Worm (Caenorhabditis elegans) whole organism, L4 larva: ENCODE measurements around the gene K08F9.4.
A peak's percentile ranks its signal among the peaks of the same experiment; 100 is the strongest.

Experiments used
- F10B5.3 ChIP-seq: sonication (generic microtip); optimal IDR thresholded peaks from 2 replicates; lab custom pipeline; 2016; ENCODE audit warnings: mild to moderate bottlenecking, missing genetic modification characterization, missing compliant biosample characterization
- F26F4.8 ChIP-seq: fragments of 200-800 bp; sonication (Bioruptor generic); conservative IDR thresholded peaks from 2 replicates; pipeline ENCODE4 v1.3.6; 2022; ENCODE audit warnings: missing genetic modification characterization, missing compliant biosample characterization
- F44E2.7 ChIP-seq: fragments of 200-800 bp; sonication (Bioruptor generic); IDR thresholded peaks from 2 replicates; pipeline ENCODE4 v2.1.2; 2022; ENCODE audit warnings: missing genetic modification characterization, missing compliant biosample characterization
- T20F7.1 ChIP-seq: fragments of 200-800 bp; sonication (Bioruptor generic); optimal IDR thresholded peaks from 2 replicates; lab custom pipeline; 2018; ENCODE audit warnings: mild to moderate bottlenecking, missing genetic modification characterization, missing compliant biosample characterization
- Y48G9A.11 ChIP-seq: fragments of 200-800 bp; sonication (Bioruptor generic); IDR thresholded peaks from 2 replicates; pipeline ENCODE4 v1.3.6; 2022; ENCODE audit warnings: missing genetic modification reagents, missing genetic modification characterization, missing compliant biosample characterization
- aly-2 ChIP-seq: sonication (generic microtip); optimal IDR thresholded peaks from 2 replicates; lab custom pipeline; 2018; ENCODE audit warnings: missing biosample characterization, missing genetic modification characterization
- ama-1 ChIP-seq: fragments of 150-350 bp; optimal IDR thresholded peaks from 2 replicates; lab custom pipeline; 2014; ENCODE audit warnings: inconsistent platforms, mixed read lengths
- arid-1 ChIP-seq: fragments of 200-800 bp; sonication (Bioruptor generic); conservative IDR thresholded peaks from 2 replicates; pipeline ENCODE4 v1.3.6; 2022; ENCODE audit warnings: missing genetic modification reagents, missing genetic modification characterization, missing compliant biosample characterization
- attf-4 ChIP-seq: sonication (generic microtip); optimal IDR thresholded peaks from 3 replicates; lab custom pipeline; 2017; ENCODE audit warnings: missing biosample characterization, missing genetic modification characterization
- ceh-20 ChIP-seq: fragments of 200-800 bp; sonication (Bioruptor generic); IDR thresholded peaks from 2 replicates; pipeline ENCODE4 v1.3.6; 2022; ENCODE audit warnings: missing genetic modification reagents, missing genetic modification characterization, missing compliant biosample characterization
- ceh-32 ChIP-seq: sonication (generic microtip); optimal IDR thresholded peaks from 2 replicates; lab custom pipeline; 2016; ENCODE audit warnings: mild to moderate bottlenecking, missing genetic modification characterization, missing compliant biosample characterization; ENCODE audit not compliant: poor library complexity
- ceh-62 ChIP-seq: sonication (generic microtip); optimal IDR thresholded peaks from 2 replicates; lab custom pipeline; 2017; ENCODE audit warnings: missing biosample characterization, missing genetic modification characterization
- ceh-82 ChIP-seq: sonication (generic microtip); optimal IDR thresholded peaks from 2 replicates; lab custom pipeline; 2017; ENCODE audit warnings: missing biosample characterization, missing genetic modification characterization
- ctbp-1 ChIP-seq: fragments of 200-800 bp; sonication (Bioruptor generic); IDR thresholded peaks from 2 replicates; pipeline ENCODE4 v1.3.6; 2022; ENCODE audit warnings: missing genetic modification reagents, missing genetic modification characterization, missing compliant biosample characterization
- dmd-8 ChIP-seq: fragments of 200-800 bp; sonication (Bioruptor generic); IDR thresholded peaks from 2 replicates; pipeline ENCODE4 v1.3.6; 2022; ENCODE audit warnings: missing genetic modification characterization, missing compliant biosample characterization
- dmd-9 ChIP-seq: fragments of 200-800 bp; sonication (Bioruptor generic); IDR thresholded peaks from 2 replicates; pipeline ENCODE4 v1.3.6; 2022; ENCODE audit warnings: missing genetic modification reagents, missing genetic modification characterization, missing compliant biosample characterization
- dpl-1 ChIP-seq: fragments of 150-350 bp; optimal IDR thresholded peaks from 2 replicates; lab custom pipeline; 2014; ENCODE audit warnings: missing biosample characterization, missing genetic modification reagents, missing genetic modification characterization
- duxl-1 ChIP-seq: sonication (generic microtip); optimal IDR thresholded peaks from 2 replicates; lab custom pipeline; 2016; ENCODE audit warnings: mild to moderate bottlenecking, missing genetic modification characterization, moderate library complexity, missing compliant biosample characterization; ENCODE audit not compliant: poor library complexity
- dve-1 ChIP-seq: sonication (generic microtip); optimal IDR thresholded peaks from 2 replicates; lab custom pipeline; 2017; ENCODE audit warnings: antibody characterized with exemption, mild to moderate bottlenecking, missing genetic modification characterization, missing compliant biosample characterization; ENCODE audit not compliant: insufficient read depth
- egl-27 ChIP-seq: sonication (generic microtip); optimal IDR thresholded peaks from 3 replicates; lab custom pipeline; 2017; ENCODE audit warnings: missing biosample characterization, missing genetic modification reagents, missing genetic modification characterization
- fkh-10 ChIP-seq: fragments of 150-350 bp; optimal IDR thresholded peaks from 2 replicates; lab custom pipeline; 2014; ENCODE audit warnings: missing biosample characterization, missing genetic modification reagents, missing genetic modification characterization
- fos-1 ChIP-seq: fragments of 150-350 bp; optimal IDR thresholded peaks from 2 replicates; lab custom pipeline; 2014; ENCODE audit warnings: missing biosample characterization, missing genetic modification characterization
- gei-8 ChIP-seq: fragments of 200-800 bp; sonication (Bioruptor generic); optimal IDR thresholded peaks from 2 replicates; lab custom pipeline; 2018; ENCODE audit warnings: mild to moderate bottlenecking, missing genetic modification characterization, missing compliant biosample characterization
- hif-1 ChIP-seq, 2 experiments: sonication (generic microtip); optimal IDR thresholded peaks; 2 replicates each; lab custom pipeline; 2016 to 2017; ENCODE audit warnings: missing compliant biosample characterization in 2 of 2, missing genetic modification characterization in 2 of 2, missing genetic modification reagents in 2 of 2, missing genotype in 2 of 2, mild to moderate bottlenecking in 1 of 2
- hlh-30 ChIP-seq: sonication (generic microtip); optimal IDR thresholded peaks from 2 replicates; lab custom pipeline; 2017; ENCODE audit warnings: antibody characterized with exemption, mild to moderate bottlenecking, missing genetic modification characterization, missing compliant biosample characterization; ENCODE audit not compliant: insufficient read depth
- lin-1 ChIP-seq: fragments of 200-800 bp; sonication (Bioruptor generic); IDR thresholded peaks from 2 replicates; pipeline ENCODE4 v1.3.6; 2022; ENCODE audit warnings: missing genetic modification reagents, missing genetic modification characterization, missing compliant biosample characterization
- lsy-2 ChIP-seq, 2 experiments: fragments of 150-350 bp in 1 of 2; sonication (generic microtip) in 1 of 2; optimal IDR thresholded peaks; 2 replicates each; lab custom pipeline; 2014 to 2017; ENCODE audit warnings: missing biosample characterization in 2 of 2, missing genetic modification characterization in 2 of 2
- madf-5 ChIP-seq, 2 experiments: fragments of 200-800 bp; sonication (Bioruptor generic); IDR thresholded peaks; 2 replicates each; pipeline ENCODE4 v1.3.6; 2022; ENCODE audit warnings: missing compliant biosample characterization in 2 of 2, missing genetic modification characterization in 2 of 2
- mdt-29 ChIP-seq: fragments of 200-800 bp; sonication (Bioruptor generic); IDR thresholded peaks from 2 replicates; pipeline ENCODE4 v1.3.6; 2022; ENCODE audit warnings: missing genetic modification reagents, missing genetic modification characterization, missing compliant biosample characterization
- mxl-2 ChIP-seq: fragments of 200-800 bp; sonication (Bioruptor generic); conservative IDR thresholded peaks from 2 replicates; pipeline ENCODE4 v1.3.6; 2022; ENCODE audit warnings: missing genetic modification reagents, missing genetic modification characterization, missing compliant biosample characterization
- nhr-10 ChIP-seq: fragments of 150-350 bp; optimal IDR thresholded peaks from 2 replicates; lab custom pipeline; 2014; ENCODE audit warnings: missing biosample characterization, missing genetic modification characterization
- nhr-11 ChIP-seq: fragments of 150-350 bp; optimal IDR thresholded peaks from 2 replicates; lab custom pipeline; 2014; ENCODE audit warnings: missing biosample characterization, missing genetic modification characterization
- nhr-111 ChIP-seq: fragments of 200-800 bp; sonication (Bioruptor generic); optimal IDR thresholded peaks from 2 replicates; lab custom pipeline; 2018; ENCODE audit warnings: mild to moderate bottlenecking, missing genetic modification characterization, missing compliant biosample characterization
- nhr-237 ChIP-seq: sonication (generic microtip); optimal IDR thresholded peaks from 2 replicates; lab custom pipeline; 2017; ENCODE audit warnings: missing biosample characterization, missing genetic modification characterization
- nhr-25 ChIP-seq: sonication (generic microtip); optimal IDR thresholded peaks from 2 replicates; lab custom pipeline; 2017; ENCODE audit warnings: missing genetic modification characterization, mild to moderate bottlenecking, missing compliant biosample characterization, antibody characterized with exemption, moderate library complexity, borderline replicate concordance; ENCODE audit not compliant: insufficient read depth
- nhr-28 ChIP-seq: fragments of 150-350 bp; optimal IDR thresholded peaks from 2 replicates; lab custom pipeline; 2014; ENCODE audit warnings: missing biosample characterization, missing genetic modification characterization
- nhr-41 ChIP-seq: fragments of 200-800 bp; sonication (Bioruptor generic); IDR thresholded peaks from 2 replicates; pipeline ENCODE4 v1.3.6; 2022; ENCODE audit warnings: missing genetic modification reagents, missing genetic modification characterization, missing compliant biosample characterization
- nhr-42 ChIP-seq: fragments of 200-800 bp; sonication (Bioruptor generic); IDR thresholded peaks from 2 replicates; pipeline ENCODE4 v1.3.6; 2022; ENCODE audit warnings: missing genetic modification characterization, missing compliant biosample characterization
- nhr-48 ChIP-seq: sonication (generic microtip); optimal IDR thresholded peaks from 2 replicates; lab custom pipeline; 2016; ENCODE audit warnings: mild to moderate bottlenecking, missing genetic modification characterization, missing compliant biosample characterization
- nhr-6 ChIP-seq: fragments of 150-350 bp; optimal IDR thresholded peaks from 2 replicates; lab custom pipeline; 2014; ENCODE audit warnings: missing biosample characterization, missing genetic modification characterization
- nhr-77 ChIP-seq: fragments of 150-350 bp; optimal IDR thresholded peaks from 2 replicates; lab custom pipeline; 2014; ENCODE audit warnings: missing biosample characterization, missing genetic modification characterization
- pha-4 ChIP-seq, 2 experiments: fragments of 150-350 bp in 1 of 2; fragments of 200-800 bp in 1 of 2; sonication (Bioruptor generic) in 1 of 2; IDR thresholded peaks in 1 of 2; optimal IDR thresholded peaks in 1 of 2; 2 replicates each; pipeline versions ENCODE4 v1.3.6 to Lab custom; 2014 to 2022; ENCODE audit warnings: missing genetic modification characterization in 2 of 2, missing genetic modification reagents in 2 of 2, missing biosample characterization in 1 of 2, missing compliant biosample characterization in 1 of 2
- saeg-2 ChIP-seq: fragments of 200-800 bp; sonication (Bioruptor generic); IDR thresholded peaks from 2 replicates; pipeline ENCODE4 v1.3.6; 2022; ENCODE audit warnings: missing genetic modification reagents, missing genetic modification characterization, missing compliant biosample characterization
- sdz-12 ChIP-seq: fragments of 200-800 bp; sonication (Bioruptor generic); optimal IDR thresholded peaks from 2 replicates; lab custom pipeline; 2018; ENCODE audit warnings: mild to moderate bottlenecking, missing genetic modification characterization, missing compliant biosample characterization
- set-16 ChIP-seq: fragments of 200-800 bp; sonication (Bioruptor generic); IDR thresholded peaks from 2 replicates; pipeline ENCODE4 v1.3.6; 2022; ENCODE audit warnings: missing genetic modification reagents, missing genetic modification characterization, missing compliant biosample characterization
- snpc-1.2 ChIP-seq: fragments of 200-800 bp; sonication (Bioruptor generic); IDR thresholded peaks from 2 replicates; pipeline ENCODE4 v1.3.6; 2022; ENCODE audit warnings: missing genetic modification reagents, missing genetic modification characterization, missing compliant biosample characterization
- snpc-4 ChIP-seq: fragments of 150-350 bp; optimal IDR thresholded peaks from 2 replicates; lab custom pipeline; 2014; ENCODE audit warnings: missing biosample characterization, missing genetic modification characterization
- unc-62 ChIP-seq, 3 experiments: fragments of 150-350 bp in 1 of 3; sonication (generic microtip); optimal IDR thresholded peaks in 2 of 3; peaks in 1 of 3; 1 replicate in 1 of 3; 2 replicates in 2 of 3; lab custom pipeline; 2014 to 2017; ENCODE audit warnings: missing biosample characterization in 3 of 3, missing genetic modification characterization in 3 of 3, missing genetic modification reagents in 3 of 3, missing genotype in 1 of 3
- ztf-7 ChIP-seq: fragments of 150-350 bp; optimal IDR thresholded peaks from 2 replicates; lab custom pipeline; 2014; ENCODE audit warnings: missing biosample characterization, missing genetic modification characterization

K08F9.4 gene

DNA sequence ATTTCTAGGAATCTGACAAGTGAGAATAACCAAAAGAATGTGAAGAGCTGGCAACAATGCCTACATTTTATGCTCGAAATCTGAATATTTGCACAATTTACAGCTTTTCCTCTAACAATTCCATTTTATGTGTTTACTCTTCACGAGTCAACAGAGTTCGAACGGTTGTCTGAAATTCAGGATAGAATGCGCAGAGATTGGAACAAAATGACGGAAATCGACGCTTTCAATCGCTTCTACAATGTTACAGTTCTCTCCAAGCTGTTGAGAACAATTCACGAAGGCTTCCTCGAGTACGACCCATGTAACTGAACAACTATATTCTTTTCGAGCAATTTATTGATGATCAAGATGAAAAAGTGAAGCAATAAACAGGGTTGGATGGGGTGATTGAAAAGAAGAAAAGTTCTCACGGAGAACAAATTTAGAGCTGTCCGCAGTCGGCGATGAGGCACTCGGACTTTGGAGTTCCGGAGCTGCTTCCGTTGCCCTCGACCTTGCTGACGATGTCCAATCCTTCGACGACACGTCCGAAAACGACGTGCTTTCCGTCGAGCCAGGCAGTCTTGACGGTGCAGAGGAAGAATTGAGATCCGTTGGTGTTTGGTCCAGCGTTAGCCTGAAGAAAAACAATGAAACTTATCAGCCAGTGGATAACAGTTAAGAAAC is 42.6 kb downstream of the K08F9.4 start, which contains the start of gene Y75B12B.3 (continued):
- TF ChIP-seq unc-62 (GFP tag; optimal IDR thresholded peaks at IDR 0.05 in 1 of 2; lab: Kevin White, UChicago) (no peak), unc-62 (tag; optimal IDR thresholded peaks at IDR 0.05; lab: Kevin White, UChicago) (no peak), F10B5.3 (tag; lab: Kevin White, UChicago) (no peak), pha-4 (GFP tag; IDR thresholded peaks at IDR 0.05; lab: Robert Waterston, UW) (no peak; the same call in 1 of the 2 replicates), pha-4 (tag; optimal IDR thresholded peaks at IDR 0.05; lab: Kevin White, UChicago) (no peak), hif-1 (tag; optimal IDR thresholded peaks at IDR 0.05; lab: Kevin White, UChicago) (no peak), lin-1 (GFP tag; lab: Robert Waterston, UW) (no peak), nhr-25 (no peak), sdz-12 (GFP tag; lab: Kevin White, UChicago) (peak; percentile 13), nhr-77 (tag; lab: Kevin White, UChicago) (no peak), ama-1 (peak; percentile 92), mxl-2 (GFP tag; lab: Robert Waterston, UW) (no peak), ceh-62 (no peak), mdt-29 (GFP tag; lab: Robert Waterston, UW) (0 out of 2 replicates have a peak, but pooled peaks have one; percentile 42), F26F4.8 (no peak), nhr-48 (no peak), lsy-2 (tag; optimal IDR thresholded peaks at IDR 0.05; lab: Kevin White, UChicago) (peak in 1 of 2 experiments; percentile 1), duxl-1 (tag; lab: Kevin White, UChicago) (no peak), nhr-41 (GFP tag; lab: Robert Waterston, UW) (no peak), ctbp-1 (no peak), dmd-8 (0 out of 2 replicates have a peak, but pooled peaks have one; percentile 4), ceh-32 (tag; lab: Kevin White, UChicago) (no peak), gei-8 (GFP tag; lab: Kevin White, UChicago) (no peak), ceh-20 (GFP tag; lab: Robert Waterston, UW) (no peak), F44E2.7 (GFP tag; lab: Robert Waterston, UW) (no peak), set-16 (GFP tag; lab: Robert Waterston, UW) (peak; percentile 65), snpc-1.2 (GFP tag; lab: Robert Waterston, UW) (peak; percentile 70; the same call in 1 of the 2 replicates), nhr-6 (tag; lab: Kevin White, UChicago) (no peak), hlh-30 (tag; lab: Kevin White, UChicago) (no peak), fkh-10 (no peak), nhr-237 (tag; lab: Kevin White, UChicago) (no peak), egl-27 (tag; lab: Kevin White, UChicago) (no peak), Y48G9A.11 (peak; percentile 46; the same call in 1 of the 2 replicates), arid-1 (GFP tag; lab: Robert Waterston, UW) (peak; percentile 39; the same call in 1 of the 2 replicates), nhr-10 (tag; lab: Kevin White, UChicago) (no peak), T20F7.1 (GFP tag; lab: Kevin White, UChicago) (no peak), nhr-11 (tag; lab: Kevin White, UChicago) (no peak), attf-4 (tag; lab: Kevin White, UChicago) (no peak), dpl-1 (no peak), aly-2 (tag; lab: Kevin White, UChicago) (peak; percentile 43), ztf-7 (no peak), nhr-42 (GFP tag; lab: Robert Waterston, UW) (no peak), dve-1 (tag; lab: Kevin White, UChicago) (no peak), saeg-2 (GFP tag; lab: Robert Waterston, UW) (no peak), snpc-4 (tag; lab: Kevin White, UChicago) (no peak), dmd-9 (no peak), ceh-82 (tag; lab: Kevin White, UChicago) (no peak), madf-5 (GFP tag; IDR thresholded peaks at IDR 0.05; lab: Robert Waterston, UW) (0 out of 4 replicates have a peak, but pooled peaks of 1 of the 2 experiments have one; percentile 42), nhr-28 (tag; lab: Kevin White, UChicago) (no peak), nhr-111 (GFP tag; lab: Kevin White, UChicago) (no peak), fos-1 (tag; lab: Kevin White, UChicago) (no peak)
